Fruit fly (Drosophila melanogaster): ENCODE results near the gene CG6664.
A peak's percentile ranks its signal among the peaks of the same experiment; 100 is the strongest.

The CG6664 gene

DNA sequence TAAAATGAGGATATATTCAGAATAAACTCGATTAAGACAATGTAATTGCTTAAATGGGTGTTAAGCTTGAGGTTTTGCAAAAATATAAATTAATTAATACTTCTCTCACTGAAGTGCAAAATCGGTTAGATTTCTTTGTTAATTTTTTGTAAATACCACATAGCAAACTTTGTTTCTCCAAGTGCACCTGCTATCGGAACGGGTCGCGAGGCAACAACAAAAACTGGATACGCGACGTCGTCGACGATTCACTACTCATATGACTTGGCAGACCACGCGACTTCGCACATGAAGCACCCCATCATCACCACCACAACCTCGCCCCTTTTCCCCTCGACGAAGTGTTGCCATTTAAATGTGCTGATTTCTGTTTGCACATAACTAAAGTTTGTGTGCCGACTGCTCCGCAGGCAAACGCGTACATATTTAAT lies 8.9 kb downstream of the CG6664 start (continued):
- peak; percentile 37 for TF ChIP-seq CG10631 (GFP tag; optimal IDR thresholded peaks at IDR 0.05)
- TF ChIP-seq fd85E (GFP tag; optimal IDR thresholded peaks at IDR 0.05) = no peak
- TF ChIP-seq dac (GFP tag; optimal IDR thresholded peaks at IDR 0.05) = no peak
- peak; percentile 51 for TF ChIP-seq CG6808 (GFP tag; optimal IDR thresholded peaks at IDR 0.05)
- peak; percentile 44 for TF ChIP-seq CG4318 (GFP tag; optimal IDR thresholded peaks at IDR 0.05)
- TF ChIP-seq salr (GFP tag; optimal IDR thresholded peaks at IDR 0.05) = peak; percentile 5 to 20
- peak; percentile 64 for TF ChIP-seq CG15336 (GFP tag; IDR thresholded peaks at IDR 0.05)
- peak; percentile 43 for TF ChIP-seq CG34406 (GFP tag; optimal IDR thresholded peaks at IDR 0.05)
- peak; percentile 44 for TF ChIP-seq Sox15 (GFP tag; optimal IDR thresholded peaks at IDR 0.05)
- peak; percentile 56 for TF ChIP-seq CG3032 (tag; optimal IDR thresholded peaks at IDR 0.05)

DNA sequence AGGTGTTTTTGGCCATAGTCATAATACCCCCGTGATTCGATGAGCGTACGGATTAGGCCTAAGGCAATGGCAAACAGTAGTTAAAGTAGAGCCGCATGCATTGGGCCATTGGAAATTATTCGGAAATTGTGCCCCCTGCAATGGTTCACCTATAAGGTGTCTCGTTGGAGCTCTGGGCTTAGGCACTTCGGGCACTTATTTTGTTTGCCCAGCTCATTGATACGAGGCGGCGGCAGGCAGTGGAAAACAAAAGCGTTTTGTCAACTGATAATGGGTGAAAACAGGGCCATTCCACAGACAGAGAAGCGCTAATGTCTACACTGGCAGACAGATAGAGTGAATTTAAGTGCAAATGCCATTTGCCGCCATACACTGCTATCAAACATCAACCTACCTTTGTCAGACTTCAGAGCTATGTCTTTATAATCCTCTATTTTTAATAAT lies 9.7 kb downstream of the CG6664 start:
- TF ChIP-seq Sox102F (GFP tag; optimal IDR thresholded peaks at IDR 0.05) (no peak), Met (GFP tag; optimal IDR thresholded peaks at IDR 0.05) (peak; percentile 20), cyc (GFP tag; optimal IDR thresholded peaks at IDR 0.05) (peak; percentile 28), Eip75B (GFP tag; optimal IDR thresholded peaks at IDR 0.05) (no peak), Smox (GFP tag; optimal IDR thresholded peaks at IDR 0.05) (no peak), CG8319 (GFP tag; optimal IDR thresholded peaks at IDR 0.05) (no peak), net (GFP tag; optimal IDR thresholded peaks at IDR 0.05) (no peak), Ets21C (GFP tag; optimal IDR thresholded peaks at IDR 0.05) (no peak), CG11902 (GFP tag; optimal IDR thresholded peaks at IDR 0.05) (no peak), CG1621 (tag; optimal IDR thresholded peaks at IDR 0.05) (no peak), Hr4 (GFP tag; optimal IDR thresholded peaks at IDR 0.05) (no peak), Hr39 (GFP tag; optimal IDR thresholded peaks at IDR 0.05) (no peak), CG11762 (GFP tag; optimal IDR thresholded peaks at IDR 0.05; ENCODE audit: insufficient read depth) (no peak), spab (GFP tag; optimal IDR thresholded peaks at IDR 0.05) (no peak), CG11294 (GFP tag; IDR thresholded peaks at IDR 0.05) (no peak), dac (GFP tag; optimal IDR thresholded peaks at IDR 0.05) (no peak), fkh (GFP tag; optimal IDR thresholded peaks at IDR 0.05) (peak; percentile 84), CG4318 (GFP tag; optimal IDR thresholded peaks at IDR 0.05) (no peak), CG8119 (GFP tag; IDR thresholded peaks at IDR 0.05) (no peak), CG7368 (GFP tag; optimal IDR thresholded peaks at IDR 0.05) (no peak), Ets96B (tag; optimal IDR thresholded peaks at IDR 0.05) (no peak), CG6808 (GFP tag; optimal IDR thresholded peaks at IDR 0.05) (no peak), topi (GFP tag; optimal IDR thresholded peaks at IDR 0.05) (no peak), Hr38 (GFP tag; optimal IDR thresholded peaks at IDR 0.05) (no peak), CG6276 (GFP tag; optimal IDR thresholded peaks at IDR 0.05) (no peak), CG10631 (GFP tag; optimal IDR thresholded peaks at IDR 0.05) (no peak), ss (GFP tag; optimal IDR thresholded peaks at IDR 0.05) (no peak), vri (GFP tag; optimal IDR thresholded peaks at IDR 0.05) (peak; percentile 37), salr (GFP tag; optimal IDR thresholded peaks at IDR 0.05) (no peak), OdsH (GFP tag; optimal IDR thresholded peaks at IDR 0.05) (peak; percentile 6), lz (GFP tag; optimal IDR thresholded peaks at IDR 0.05) (no peak), Eip78C (GFP tag) (peak; percentile 37), CG9139 (GFP tag; optimal IDR thresholded peaks at IDR 0.05) (no peak), CG31627 (GFP tag; optimal IDR thresholded peaks at IDR 0.05) (peak; percentile 33), Lpt (GFP tag; optimal IDR thresholded peaks at IDR 0.05) (no peak), Eip93F (GFP tag; optimal IDR thresholded peaks at IDR 0.05) (no peak), CG6854 (GFP tag; optimal IDR thresholded peaks at IDR 0.05) (no peak), eg (GFP tag; IDR thresholded peaks at IDR 0.05) (peak; percentile 33; the same call in 1 of the 3 replicates), CG6792 (GFP tag; optimal IDR thresholded peaks at IDR 0.05) (no peak), CG10669 (GFP tag; optimal IDR thresholded peaks at IDR 0.05) (no peak), CG6163 (GFP tag; IDR thresholded peaks at IDR 0.05) (no peak; the same call in 2 of the 3 replicates), achi (GFP tag; optimal IDR thresholded peaks at IDR 0.05) (no peak), CG8632 (GFP tag; optimal IDR thresholded peaks at IDR 0.05) (no peak), CG3919 (GFP tag; optimal IDR thresholded peaks at IDR 0.05) (peak; percentile 28), CG32006 (GFP tag; optimal IDR thresholded peaks at IDR 0.05) (no peak), CG34406 (GFP tag; optimal IDR thresholded peaks at IDR 0.05) (no peak), Sox15 (GFP tag; optimal IDR thresholded peaks at IDR 0.05) (no peak)

Data from whole organism, prepupa.